Fruit fly (Drosophila melanogaster) whole organism, embryonic: Measurements from ENCODE around the gene Acat1.
A peak's percentile ranks its signal among the peaks of the same experiment; 100 is the strongest.

Experiments
- ATbp ChIP-seq: fragments of 200-800 bp; sonication (Bioruptor generic); optimal IDR thresholded peaks from 2 replicates; lab custom pipeline; 2017; ENCODE audit warnings: missing biosample characterization, mild to moderate bottlenecking, missing genetic modification characterization, missing genetic modification reagents
- CG10274 ChIP-seq: fragments of 200-800 bp; sonication (Bioruptor generic); optimal IDR thresholded peaks from 3 replicates; lab custom pipeline; 2017; ENCODE audit warnings: missing biosample characterization, mild to moderate bottlenecking, missing genetic modification characterization
- CG10431 ChIP-seq: fragments of 200-800 bp; sonication (Bioruptor generic); optimal IDR thresholded peaks from 3 replicates; lab custom pipeline; 2018; ENCODE audit warnings: missing biosample characterization, mild to moderate bottlenecking, missing genetic modification characterization
- CG11247 ChIP-seq: fragments of 200-800 bp; sonication (Bioruptor generic); IDR thresholded peaks from 2 replicates; pipeline ENCODE4 v1.3.6; 2022; ENCODE audit warnings: missing biosample characterization, missing genetic modification characterization
- CG11696 ChIP-seq: fragments of 200-800 bp; sonication (Bioruptor generic); IDR thresholded peaks from 2 replicates; pipeline ENCODE4 v1.3.6; 2022; ENCODE audit warnings: missing biosample characterization, missing genetic modification characterization
- CG13624 ChIP-seq: fragments of 200-800 bp; sonication (Bioruptor generic); optimal IDR thresholded peaks from 2 replicates; lab custom pipeline; 2016; ENCODE audit warnings: missing biosample characterization, missing genetic modification characterization
- CG15696 ChIP-seq: fragments of 200-800 bp; sonication (Bioruptor generic); optimal IDR thresholded peaks from 2 replicates; lab custom pipeline; 2019; ENCODE audit warnings: missing biosample characterization, mild to moderate bottlenecking, missing genetic modification characterization, moderate library complexity
- CG16779 ChIP-seq: fragments of 200-800 bp; sonication (Bioruptor generic); IDR thresholded peaks from 2 replicates; pipeline ENCODE4 v1.3.6; 2022; ENCODE audit warnings: missing biosample characterization, missing genetic modification characterization
- CG31365 ChIP-seq: fragments of 200-800 bp; sonication (Bioruptor generic); optimal IDR thresholded peaks from 2 replicates; lab custom pipeline; 2018; ENCODE audit warnings: missing biosample characterization, mild to moderate bottlenecking, missing genetic modification characterization
- CG33213 ChIP-seq: fragments of 200-800 bp; sonication (Bioruptor generic); optimal IDR thresholded peaks from 3 replicates; lab custom pipeline; 2016; ENCODE audit warnings: missing biosample characterization, missing genetic modification characterization
- CG34376 ChIP-seq: fragments of 200-800 bp; sonication (Bioruptor generic); optimal IDR thresholded peaks from 2 replicates; lab custom pipeline; 2018; ENCODE audit warnings: missing biosample characterization, mild to moderate bottlenecking, missing genetic modification characterization
- CG3726 ChIP-seq: fragments of 200-800 bp; sonication (Bioruptor generic); IDR thresholded peaks from 3 replicates; pipeline ENCODE4, ENCODE4 v1.3.6; 2022; ENCODE audit warnings: missing biosample characterization, missing genetic modification characterization
- CG3995 ChIP-seq: fragments of 200-800 bp; sonication (Bioruptor generic); optimal IDR thresholded peaks from 3 replicates; lab custom pipeline; 2016; ENCODE audit warnings: missing biosample characterization, missing genetic modification characterization
- CG6765 ChIP-seq: fragments of 200-800 bp; sonication (Bioruptor generic); optimal IDR thresholded peaks from 3 replicates; lab custom pipeline; 2017; ENCODE audit warnings: missing biosample characterization, mild to moderate bottlenecking, missing genetic modification characterization
- CG7372 ChIP-seq: fragments of 200-800 bp; sonication (Bioruptor generic); IDR thresholded peaks from 2 replicates; pipeline ENCODE4 v1.3.6; 2022; ENCODE audit warnings: missing biosample characterization, missing genetic modification characterization
- CG8359 ChIP-seq: fragments of 200-800 bp; sonication (Bioruptor generic); optimal IDR thresholded peaks from 2 replicates; lab custom pipeline; 2017; ENCODE audit warnings: missing biosample characterization, mild to moderate bottlenecking, missing genetic modification characterization, borderline replicate concordance
- CG8478 ChIP-seq: fragments of >200 bp; optimal IDR thresholded peaks from 2 replicates; lab custom pipeline; 2018
- CG9215 ChIP-seq: fragments of 200-800 bp; sonication (Bioruptor generic); IDR thresholded peaks from 2 replicates; pipeline ENCODE4 v1.3.6; 2022; ENCODE audit warnings: missing biosample characterization, missing genetic modification characterization
- Dbx ChIP-seq: fragments of 200-800 bp; sonication (Bioruptor generic); IDR thresholded peaks from 3 replicates; pipeline ENCODE4 v1.3.6; 2022; ENCODE audit warnings: missing biosample characterization, missing genetic modification characterization
- Dfd ChIP-seq, 2 experiments: fragments of >200 bp; optimal IDR thresholded peaks; 2 replicates each; lab custom pipeline; 2017; ENCODE audit warnings: missing biosample characterization in 2 of 2, missing genetic modification characterization in 2 of 2
- Dref ChIP-seq: fragments of 200-800 bp; sonication (Bioruptor generic); IDR thresholded peaks from 2 replicates; pipeline ENCODE4 v1.3.6; 2022; ENCODE audit warnings: missing biosample characterization, missing genetic modification characterization
- E2f2 ChIP-seq: fragments of 200-800 bp; sonication (Bioruptor generic); IDR thresholded peaks from 2 replicates; pipeline ENCODE4 v1.3.6; 2022; ENCODE audit warnings: missing biosample characterization, missing genetic modification characterization
- Ets97D ChIP-seq: fragments of 200-800 bp; sonication (Bioruptor generic); optimal IDR thresholded peaks from 3 replicates; lab custom pipeline; 2016; ENCODE audit warnings: missing biosample characterization, missing genetic modification characterization
- Jarid2 ChIP-seq: fragments of 200-800 bp; sonication (Bioruptor generic); optimal IDR thresholded peaks from 3 replicates; lab custom pipeline; 2017; ENCODE audit warnings: mild to moderate bottlenecking, missing biosample characterization, missing genetic modification reagents, missing genetic modification characterization
- Max ChIP-seq: fragments of 200-800 bp; sonication (Bioruptor generic); optimal IDR thresholded peaks from 2 replicates; lab custom pipeline; 2016; ENCODE audit warnings: missing biosample characterization, mild to moderate bottlenecking, missing genetic modification characterization
- NC2α ChIP-seq: fragments of 200-800 bp; sonication (Bioruptor generic); optimal IDR thresholded peaks from 2 replicates; lab custom pipeline; 2016; ENCODE audit warnings: missing biosample characterization, missing genetic modification characterization
- Scr ChIP-seq: fragments of 200-800 bp; sonication (Bioruptor generic); IDR thresholded peaks from 2 replicates; pipeline ENCODE4 v1.3.6; 2022; ENCODE audit warnings: missing biosample characterization, missing genetic modification characterization; ENCODE audit not compliant: partially characterized antibody
- ac ChIP-seq: fragments of 200-800 bp; sonication (Bioruptor generic); optimal IDR thresholded peaks from 3 replicates; lab custom pipeline; 2017; ENCODE audit warnings: missing biosample characterization, mild to moderate bottlenecking, missing genetic modification characterization
- btn ChIP-seq: fragments of 200-800 bp; sonication (Bioruptor generic); optimal IDR thresholded peaks from 2 replicates; lab custom pipeline; 2016; ENCODE audit warnings: missing biosample characterization, missing genetic modification characterization
- cg ChIP-seq: fragments of 200-800 bp; sonication (Bioruptor generic); optimal IDR thresholded peaks from 3 replicates; lab custom pipeline; 2019; ENCODE audit warnings: missing biosample characterization, mild to moderate bottlenecking, missing genetic modification characterization, moderate library complexity
- chinmo ChIP-seq: fragments of 200-800 bp; sonication (Bioruptor generic); IDR thresholded peaks from 4 replicates; pipeline ENCODE4 v1.3.6; 2022; ENCODE audit warnings: missing biosample characterization, missing genetic modification characterization; ENCODE audit not compliant: partially characterized antibody
- corto ChIP-seq: fragments of 200-800 bp; sonication (Bioruptor generic); optimal IDR thresholded peaks from 2 replicates; lab custom pipeline; 2016; ENCODE audit warnings: missing biosample characterization, mild to moderate bottlenecking, missing genetic modification characterization, moderate library complexity
- crc ChIP-seq: fragments of 200-800 bp; sonication (Bioruptor generic); optimal IDR thresholded peaks from 2 replicates; lab custom pipeline; 2016; ENCODE audit warnings: missing biosample characterization, missing genetic modification characterization
- fd102C ChIP-seq: fragments of 200-800 bp; sonication (Bioruptor generic); optimal IDR thresholded peaks from 2 replicates; lab custom pipeline; 2018; ENCODE audit warnings: missing biosample characterization, mild to moderate bottlenecking, missing genetic modification characterization, moderate library complexity
- fd64A ChIP-seq: fragments of 200-800 bp; sonication (Bioruptor generic); optimal IDR thresholded peaks from 3 replicates; lab custom pipeline; 2018; ENCODE audit warnings: missing biosample characterization, mild to moderate bottlenecking, missing genetic modification characterization
- gcm2 ChIP-seq: fragments of 200-800 bp; sonication (Bioruptor generic); optimal IDR thresholded peaks from 2 replicates; lab custom pipeline; 2016; ENCODE audit warnings: missing biosample characterization, missing genetic modification characterization
- hth ChIP-seq: fragments of >200 bp; optimal IDR thresholded peaks from 2 replicates; lab custom pipeline; 2017; ENCODE audit warnings: inconsistent platforms
- oc ChIP-seq: fragments of 200-800 bp; sonication (Bioruptor generic); optimal IDR thresholded peaks from 2 replicates; lab custom pipeline; 2018; ENCODE audit warnings: missing biosample characterization, mild to moderate bottlenecking, missing genetic modification characterization, moderate library complexity
- pnt ChIP-seq: fragments of 200-800 bp; sonication (Bioruptor generic); optimal IDR thresholded peaks from 3 replicates; lab custom pipeline; 2016; ENCODE audit warnings: missing biosample characterization, missing genetic modification characterization
- sc ChIP-seq, 3 experiments: fragments of >200 bp in 2 of 3; fragments of 200-800 bp in 1 of 3; sonication (Bioruptor generic) in 1 of 3; optimal IDR thresholded peaks; 2 replicates in 2 of 3; 3 replicates in 1 of 3; lab custom pipeline; 2017; ENCODE audit warnings: mild to moderate bottlenecking in 1 of 3, missing biosample characterization in 1 of 3, missing genetic modification characterization in 1 of 3, missing genetic modification reagents in 1 of 3
- sd ChIP-seq: fragments of 200-800 bp; sonication (Bioruptor generic); optimal IDR thresholded peaks from 3 replicates; lab custom pipeline; 2018; ENCODE audit warnings: missing biosample characterization, mild to moderate bottlenecking, missing genetic modification characterization, moderate library complexity
- sima ChIP-seq: fragments of 200-800 bp; sonication (Bioruptor generic); optimal IDR thresholded peaks from 2 replicates; lab custom pipeline; 2016; ENCODE audit warnings: missing biosample characterization, missing genetic modification characterization
- slbo ChIP-seq: fragments of 200-800 bp; sonication (Bioruptor generic); IDR thresholded peaks from 2 replicates; pipeline ENCODE4 v1.3.6; 2022; ENCODE audit warnings: missing biosample characterization, missing genetic modification characterization
- stc ChIP-seq: fragments of 200-800 bp; sonication (Bioruptor generic); IDR thresholded peaks from 2 replicates; pipeline ENCODE4 v1.3.6; 2022; ENCODE audit warnings: missing biosample characterization, missing genetic modification characterization
- stwl ChIP-seq: fragments of 200-800 bp; sonication (Bioruptor generic); optimal IDR thresholded peaks from 3 replicates; lab custom pipeline; 2018; ENCODE audit warnings: missing biosample characterization, mild to moderate bottlenecking, missing genetic modification characterization, moderate library complexity
- unpg ChIP-seq: fragments of 200-800 bp; sonication (Bioruptor generic); optimal IDR thresholded peaks from 3 replicates; lab custom pipeline; 2018; ENCODE audit warnings: missing biosample characterization, mild to moderate bottlenecking, missing genetic modification characterization, moderate library complexity
- usp ChIP-seq: fragments of >200 bp; optimal IDR thresholded peaks from 2 replicates; lab custom pipeline; 2017; ENCODE audit warnings: missing biosample characterization, missing genetic modification characterization

The Acat1 gene

dm6 chrX:7924913-7925312, 36.3 kb upstream of the Acat1 start:
- peak in 1 of 2 experiments; percentile 20 for TF ChIP-seq Dfd (GFP tag; optimal IDR thresholded peaks at IDR 0.05; lab: Kevin White, UChicago)
- peak; percentile 91 for TF ChIP-seq CG31365 (tag; lab: Kevin White, UChicago)
- TF ChIP-seq stwl (tag; lab: Kevin White, UChicago) = peak; percentile 8
- no peak for TF ChIP-seq CG9215
- no peak for TF ChIP-seq pnt
- TF ChIP-seq E2f2 = no peak
- TF ChIP-seq CG15696 (tag; lab: Kevin White, UChicago) = no peak
- no peak for TF ChIP-seq Max (GFP tag; lab: Kevin White, UChicago)

dm6 chrX:7923063-7923462, 34.5 kb upstream of the Acat1 start:
- TF ChIP-seq Jarid2 (GFP tag; lab: Kevin White, UChicago) = no peak
- TF ChIP-seq gcm2 = no peak
- 0 out of 4 replicates have a peak, but pooled peaks have one; percentile 37 for TF ChIP-seq chinmo (GFP tag; lab: Robert Waterston, UW)
- TF ChIP-seq CG8478 (lab: Kevin White, UChicago) = peak; percentile 83
- TF ChIP-seq cg = peak; percentile 92
- 0 out of 2 replicates have a peak, but pooled peaks have one; percentile 14 for TF ChIP-seq Scr (GFP tag; lab: Robert Waterston, UW)
- TF ChIP-seq Dfd (GFP tag; optimal IDR thresholded peaks at IDR 0.05; lab: Kevin White, UChicago) = peak in 1 of 2 experiments; percentile 41
- TF ChIP-seq CG10274 (GFP tag; lab: Kevin White, UChicago) = no peak
- TF ChIP-seq, all 482 proteins: peak for 5

dm6 chrX:7920081-7920688, 31.6 kb upstream of the Acat1 start, which contains the start of the genes hdm and Ykt6:
hdm (minus strand) TSS chrX:7920131.
Ykt6 (plus strand) TSS chrX:7920409.
- TF ChIP-seq Dref (GFP tag; lab: Robert Waterston, UW) (peak; percentile 75), fd102C (no peak), CG13624 (peak; percentile 84), CG3995 (GFP tag; lab: Kevin White, UChicago) (peak; percentile 88), corto (peak; percentile 3), CG3726 (GFP tag; lab: Robert Waterston, UW) (0 out of 3 replicates have a peak, but pooled peaks have one; percentile 63), NC2α (peak; percentile 51), CG16779 (GFP tag; lab: Robert Waterston, UW) (peak; percentile 56; the same call in 1 of the 2 replicates), Dfd (GFP tag; optimal IDR thresholded peaks at IDR 0.05; lab: Kevin White, UChicago) (no peak), sima (GFP tag; lab: Kevin White, UChicago) (peak; percentile 24), CG11696 (GFP tag; lab: Robert Waterston, UW) (peak; percentile 37; the same call in 1 of the 2 replicates), CG33213 (GFP tag; lab: Kevin White, UChicago) (peak; percentile 72), Ets97D (GFP tag; lab: Kevin White, UChicago) (peak; percentile 73), CG10431 (GFP tag; lab: Kevin White, UChicago) (no peak), sd (tag; lab: Kevin White, UChicago) (no peak), CG7372 (peak; percentile 79), slbo (GFP tag; lab: Robert Waterston, UW) (peak; percentile 87), usp (GFP tag; lab: Kevin White, UChicago) (no peak), hth (no peak), CG6765 (GFP tag; lab: Kevin White, UChicago) (peak; percentile 37), crc (peak; percentile 73), oc (tag; lab: Kevin White, UChicago) (no peak), fd64A (no peak), btn (GFP tag; lab: Kevin White, UChicago) (peak; percentile 23), unpg (GFP tag; lab: Kevin White, UChicago) (no peak), stc (GFP tag; lab: Robert Waterston, UW) (peak; percentile 78), Dbx (GFP tag; lab: Robert Waterston, UW) (peak; percentile 87), CG11247 (GFP tag; lab: Robert Waterston, UW) (peak; percentile 86), CG34376 (GFP tag; lab: Kevin White, UChicago) (peak; percentile 62), sc (optimal IDR thresholded peaks at IDR 0.05; lab: Kevin White, UChicago) (no peak), sc (GFP tag; optimal IDR thresholded peaks at IDR 0.05; lab: Kevin White, UChicago) (no peak), ATbp (GFP tag; lab: Kevin White, UChicago) (no peak), CG8359 (peak; percentile 30), ac (GFP tag; lab: Kevin White, UChicago) (no peak)
